Fruit fly (Drosophila melanogaster): ENCODE results near the gene Doc3.

Doc3 gene

DNA sequence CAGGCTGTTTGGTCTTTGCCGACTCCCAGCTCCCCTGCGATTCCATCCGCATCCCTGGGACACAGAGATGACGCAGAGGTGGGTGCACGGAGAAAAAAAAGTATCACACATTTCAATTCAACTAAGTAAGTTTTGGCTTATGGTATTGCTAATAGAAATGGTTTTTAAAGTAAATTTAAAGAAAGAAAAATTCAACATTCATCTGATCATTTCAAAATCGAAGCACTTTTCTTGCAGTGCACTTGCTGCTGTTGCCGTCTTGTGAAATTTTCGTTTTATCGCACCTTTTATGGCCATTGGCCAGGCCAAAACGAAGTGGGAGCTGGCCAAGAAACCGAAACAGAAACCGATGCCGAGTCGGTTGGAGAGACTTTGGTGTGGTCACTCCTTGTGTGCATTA is 40.3 kb downstream of the Doc3 start (continued):
- TF ChIP-seq NC2β (GFP tag; optimal IDR thresholded peaks at IDR 0.05) (no peak), CG31365 (tag; optimal IDR thresholded peaks at IDR 0.05) (no peak), trh (GFP tag; optimal IDR thresholded peaks at IDR 0.05) (no peak), Max (GFP tag; optimal IDR thresholded peaks at IDR 0.05) (peak; percentile 62), gem (tag; optimal IDR thresholded peaks at IDR 0.05) (peak; percentile 67), Hr3 (GFP tag; optimal IDR thresholded peaks at IDR 0.05) (peak; percentile 17), CG11093 (GFP tag; IDR thresholded peaks at IDR 0.05) (peak; percentile 63; the same call in 2 of the 3 replicates), CG6654 (GFP tag; optimal IDR thresholded peaks at IDR 0.05) (peak; percentile 19), CG6272 (GFP tag; IDR thresholded peaks at IDR 0.05) (peak; percentile 32; the same call in 1 of the 2 replicates), CG9876 (GFP tag; optimal IDR thresholded peaks at IDR 0.05) (peak; percentile 23), dysf (GFP tag; IDR thresholded peaks at IDR 0.05) (peak; percentile 73), CG15269 (tag; optimal IDR thresholded peaks at IDR 0.05) (peak; percentile 38), CG1233 (GFP tag; optimal IDR thresholded peaks at IDR 0.05) (peak; percentile 62), mirr (GFP tag; optimal IDR thresholded peaks at IDR 0.05) (no peak), yki (optimal IDR thresholded peaks at IDR 0.05) (no peak), psq (GFP tag; optimal IDR thresholded peaks at IDR 0.05) (no peak), sob (GFP tag; IDR thresholded peaks at IDR 0.05) (peak; percentile 63), CG7357 (GFP tag; IDR thresholded peaks at IDR 0.05) (peak; percentile 42; the same call in 1 of the 3 replicates), CG13894 (tag; optimal IDR thresholded peaks at IDR 0.05) (no peak), CG10209 (GFP tag; optimal IDR thresholded peaks at IDR 0.05) (peak; percentile 45), MBD-R2 (GFP tag; IDR thresholded peaks at IDR 0.05) (peak; percentile 19; the same call in 1 of the 2 replicates), CG1529 (GFP tag; optimal IDR thresholded peaks at IDR 0.05) (peak; percentile 14), D19A (tag; optimal IDR thresholded peaks at IDR 0.05) (peak; percentile 67), CG42726 (GFP tag; IDR thresholded peaks at IDR 0.05; ENCODE audit: partially characterized antibody) (no peak), corto (GFP tag; optimal IDR thresholded peaks at IDR 0.05) (peak; percentile 28), Ssrp (tag; optimal IDR thresholded peaks at IDR 0.05) (peak; percentile 31), CG16815 (GFP tag; optimal IDR thresholded peaks at IDR 0.05) (peak; percentile 21), CG9727 (GFP tag; optimal IDR thresholded peaks at IDR 0.05) (peak; percentile 85), Oaz (GFP tag; IDR thresholded peaks at IDR 0.05) (no peak), CG17361 (GFP tag; IDR thresholded peaks at IDR 0.05) (peak; percentile 79), cwo (GFP tag; optimal IDR thresholded peaks at IDR 0.05) (peak; percentile 42), repo (GFP tag; optimal IDR thresholded peaks at IDR 0.05) (peak; percentile 36), danr (GFP tag; IDR thresholded peaks at IDR 0.05) (peak; percentile 51; the same call in 1 of the 2 replicates), gfzf (GFP tag; optimal IDR thresholded peaks at IDR 0.05) (no peak), scrt (GFP tag; optimal IDR thresholded peaks at IDR 0.05) (peak; percentile 14), CG3847 (GFP tag; IDR thresholded peaks at IDR 0.05) (no peak; the same call in 1 of the 2 replicates), Mad (GFP tag; optimal IDR thresholded peaks at IDR 0.05) (peak; percentile 14), tap (tag; optimal IDR thresholded peaks at IDR 0.05) (peak; percentile 61), dan (GFP tag; IDR thresholded peaks at IDR 0.05) (peak; percentile 71; the same call in 1 of the 2 replicates), dpn (GFP tag; optimal IDR thresholded peaks at IDR 0.05) (peak; percentile 21 to 61), CG33213 (GFP tag; optimal IDR thresholded peaks at IDR 0.05) (peak; percentile 39), CG4282 (GFP tag; optimal IDR thresholded peaks at IDR 0.05) (no peak), al (GFP tag; IDR thresholded peaks at IDR 0.05) (peak; percentile 31; the same call in 1 of the 2 replicates), ranshi (GFP tag; IDR thresholded peaks at IDR 0.05) (peak; percentile 72; the same call in 1 of the 2 replicates), Bteb2 (GFP tag; optimal IDR thresholded peaks at IDR 0.05) (no peak), CG2129 (GFP tag; IDR thresholded peaks at IDR 0.05; ENCODE audit: partially characterized antibody) (no peak), CG17568 (GFP tag; optimal IDR thresholded peaks at IDR 0.05) (no peak), zfh1 (GFP tag; IDR thresholded peaks at IDR 0.05) (peak; percentile 76; the same call in 2 of the 3 replicates), sug (tag; optimal IDR thresholded peaks at IDR 0.05) (no peak), Mes4 (GFP tag; optimal IDR thresholded peaks at IDR 0.05) (peak; percentile 6), dati (GFP tag; IDR thresholded peaks at IDR 0.05) (peak; percentile 66; the same call in 1 of the 2 replicates)

Measured in whole organism, embryonic.